Worm (Caenorhabditis elegans): ENCODE results near the gene irld-4.

ce11 chrIV:14614176-14614740 is 18.6 kb upstream of the irld-4 start:
- TF ChIP-seq mef-2 (tag; optimal IDR thresholded peaks at IDR 0.05) (no peak), egl-13 (tag; optimal IDR thresholded peaks at IDR 0.05) (no peak), elt-2 (tag; optimal IDR thresholded peaks at IDR 0.05) (no peak), elt-3 (tag; optimal IDR thresholded peaks at IDR 0.05) (peak; percentile 63 to 93 (median 80)), nhr-11 (tag; optimal IDR thresholded peaks at IDR 0.05) (no peak), hlh-4 (tag; optimal IDR thresholded peaks at IDR 0.05) (no peak), zag-1 (tag; optimal IDR thresholded peaks at IDR 0.05) (no peak), snu-23 (GFP tag; optimal IDR thresholded peaks at IDR 0.05) (peak; percentile 57)

Data from whole organism, L1 larva.